Worm (Caenorhabditis elegans) whole organism, L3 larva: ENCODE results near the gene lgc-17.

ENCODE experiments used
- R02D3.7 ChIP-seq: fragments of 150-350 bp; optimal IDR thresholded peaks from 2 replicates; lab custom pipeline; 2014; ENCODE audit warnings: missing biosample characterization, missing genetic modification characterization
- ZK546.5 ChIP-seq: sonication (generic microtip); optimal IDR thresholded peaks from 2 replicates; lab custom pipeline; 2017; ENCODE audit warnings: missing biosample characterization, missing genetic modification characterization
- aly-2 ChIP-seq: fragments of 150-350 bp; optimal IDR thresholded peaks from 2 replicates; lab custom pipeline; 2014; ENCODE audit warnings: missing biosample characterization, missing genetic modification characterization
- ama-1 ChIP-seq: fragments of 150-350 bp; optimal IDR thresholded peaks from 2 replicates; lab custom pipeline; 2018
- ceh-28 ChIP-seq: fragments of 150-350 bp; optimal IDR thresholded peaks from 2 replicates; lab custom pipeline; 2014; ENCODE audit warnings: missing biosample characterization, missing genetic modification reagents, missing genetic modification characterization
- ceh-82 ChIP-seq: fragments of 150-350 bp; optimal IDR thresholded peaks from 2 replicates; lab custom pipeline; 2014; ENCODE audit warnings: missing biosample characterization, missing genetic modification characterization
- ceh-9 ChIP-seq: sonication (generic microtip); optimal IDR thresholded peaks from 2 replicates; lab custom pipeline; 2018; ENCODE audit warnings: missing biosample characterization, missing genetic modification characterization
- daf-12 ChIP-seq: fragments of 150-350 bp; optimal IDR thresholded peaks from 2 replicates; lab custom pipeline; 2014; ENCODE audit warnings: missing biosample characterization, missing genetic modification reagents, missing genetic modification characterization
- egl-27 ChIP-seq: sonication (generic microtip); optimal IDR thresholded peaks from 4 replicates; lab custom pipeline; 2017; ENCODE audit warnings: missing biosample characterization, missing genetic modification reagents, missing genetic modification characterization
- egl-5 ChIP-seq: fragments of 150-350 bp; optimal IDR thresholded peaks from 2 replicates; lab custom pipeline; 2017; ENCODE audit warnings: missing biosample characterization, missing genetic modification reagents, missing genetic modification characterization, inconsistent platforms
- elt-1 ChIP-seq: fragments of 150-350 bp; optimal IDR thresholded peaks from 2 replicates; lab custom pipeline; 2014; ENCODE audit warnings: missing biosample characterization, missing genetic modification characterization
- elt-2 ChIP-seq: sonication (generic microtip); optimal IDR thresholded peaks from 2 replicates; lab custom pipeline; 2016; ENCODE audit warnings: missing genetic modification reagents, mild to moderate bottlenecking, missing genetic modification characterization, missing compliant biosample characterization
- elt-3 ChIP-seq, 3 experiments: fragments of 150-350 bp in 1 of 3; sonication (generic microtip) in 2 of 3; optimal IDR thresholded peaks; 2 replicates in 2 of 3; 4 replicates in 1 of 3; lab custom pipeline; 2014 to 2017; ENCODE audit warnings: missing biosample characterization in 3 of 3, missing genetic modification characterization in 3 of 3
- eor-1 ChIP-seq, 2 experiments: fragments of 150-350 bp; optimal IDR thresholded peaks; 2 replicates each; lab custom pipeline; 2014 to 2018; ENCODE audit warnings: missing biosample characterization in 2 of 2, missing genetic modification characterization in 2 of 2
- fkh-10 ChIP-seq: sonication (generic microtip); optimal IDR thresholded peaks from 2 replicates; lab custom pipeline; 2017; ENCODE audit warnings: missing biosample characterization, missing genetic modification reagents, missing genetic modification characterization
- fkh-2 ChIP-seq: fragments of 150-350 bp; optimal IDR thresholded peaks from 2 replicates; lab custom pipeline; 2014; ENCODE audit warnings: missing biosample characterization, missing genetic modification reagents, missing genetic modification characterization
- fos-1 ChIP-seq: fragments of 150-350 bp; optimal IDR thresholded peaks from 2 replicates; lab custom pipeline; 2014; ENCODE audit warnings: missing biosample characterization, missing genetic modification characterization
- hmg-11 ChIP-seq: sonication (generic microtip); optimal IDR thresholded peaks from 2 replicates; lab custom pipeline; 2016; ENCODE audit warnings: missing genetic modification characterization, missing compliant biosample characterization
- jun-1 ChIP-seq: fragments of 150-350 bp; optimal IDR thresholded peaks from 2 replicates; lab custom pipeline; 2014; ENCODE audit warnings: missing biosample characterization, missing genetic modification reagents, missing genetic modification characterization
- lin-39 ChIP-seq: fragments of 150-350 bp; optimal IDR thresholded peaks from 2 replicates; lab custom pipeline; 2018; ENCODE audit warnings: missing biosample characterization, missing genetic modification reagents, missing genetic modification characterization
- lsy-12 ChIP-seq: sonication (generic microtip); optimal IDR thresholded peaks from 2 replicates; lab custom pipeline; 2016; ENCODE audit warnings: mild to moderate bottlenecking, missing genetic modification characterization, missing compliant biosample characterization
- mml-1 ChIP-seq: fragments of 150-350 bp; sonication (generic microtip); optimal IDR thresholded peaks from 3 replicates; lab custom pipeline; 2014; ENCODE audit warnings: missing biosample characterization, missing genetic modification characterization
- nfya-1 ChIP-seq: sonication (generic microtip); optimal IDR thresholded peaks from 2 replicates; lab custom pipeline; 2017; ENCODE audit warnings: missing genetic modification characterization, mild to moderate bottlenecking, missing compliant biosample characterization, antibody characterized with exemption, moderate library complexity; ENCODE audit not compliant: insufficient read depth
- nhr-11 ChIP-seq: fragments of 150-350 bp; optimal IDR thresholded peaks from 2 replicates; lab custom pipeline; 2014; ENCODE audit warnings: missing biosample characterization, missing genetic modification characterization
- nhr-12 ChIP-seq: fragments of 150-350 bp; optimal IDR thresholded peaks from 2 replicates; lab custom pipeline; 2014; ENCODE audit warnings: missing biosample characterization, missing genetic modification characterization
- nhr-23 ChIP-seq: fragments of 150-350 bp; optimal IDR thresholded peaks from 2 replicates; lab custom pipeline; 2014; ENCODE audit warnings: missing biosample characterization, missing genetic modification reagents, missing genetic modification characterization
- nhr-237 ChIP-seq: fragments of 150-350 bp; optimal IDR thresholded peaks from 2 replicates; lab custom pipeline; 2014; ENCODE audit warnings: missing biosample characterization, missing genetic modification characterization
- nhr-25 ChIP-seq: sonication (generic microtip); optimal IDR thresholded peaks from 2 replicates; lab custom pipeline; 2017; ENCODE audit warnings: missing biosample characterization, missing genetic modification characterization
- nhr-28 ChIP-seq: fragments of 150-350 bp; optimal IDR thresholded peaks from 2 replicates; lab custom pipeline; 2014; ENCODE audit warnings: missing biosample characterization, missing genetic modification characterization
- nhr-67 ChIP-seq: fragments of 150-350 bp; optimal IDR thresholded peaks from 2 replicates; lab custom pipeline; 2014; ENCODE audit warnings: missing biosample characterization, missing genetic modification characterization
- nhr-76 ChIP-seq: fragments of 150-350 bp; sonication (generic microtip); optimal IDR thresholded peaks from 5 replicates; lab custom pipeline; 2014; ENCODE audit warnings: missing biosample characterization, missing genetic modification characterization
- nhr-77 ChIP-seq: fragments of 150-350 bp; optimal IDR thresholded peaks from 2 replicates; lab custom pipeline; 2014; ENCODE audit warnings: missing biosample characterization, missing genetic modification characterization
- pha-4 ChIP-seq: fragments of 150-350 bp; optimal IDR thresholded peaks from 2 replicates; lab custom pipeline; 2014; ENCODE audit warnings: missing biosample characterization, missing genetic modification reagents, missing genetic modification characterization
- pqm-1 ChIP-seq: fragments of 150-350 bp; optimal IDR thresholded peaks from 2 replicates; lab custom pipeline; 2017; ENCODE audit warnings: missing biosample characterization, missing genetic modification characterization, inconsistent platforms
- sea-2 ChIP-seq: fragments of 150-350 bp; sonication (generic microtip); optimal IDR thresholded peaks from 4 replicates; lab custom pipeline; 2014; ENCODE audit warnings: missing biosample characterization, missing genetic modification reagents, missing genetic modification characterization
- skn-1 ChIP-seq: fragments of 150-350 bp; optimal IDR thresholded peaks from 2 replicates; lab custom pipeline; 2014; ENCODE audit warnings: missing biosample characterization, missing genetic modification characterization
- snpc-4 ChIP-seq: fragments of 150-350 bp; optimal IDR thresholded peaks from 2 replicates; lab custom pipeline; 2014; ENCODE audit warnings: missing biosample characterization, missing genetic modification characterization
- unc-39 ChIP-seq: sonication (generic microtip); optimal IDR thresholded peaks from 4 replicates; lab custom pipeline; 2017; ENCODE audit warnings: missing biosample characterization, missing genetic modification characterization
- unc-62 ChIP-seq: fragments of 150-350 bp; sonication (generic microtip); optimal IDR thresholded peaks from 4 replicates; lab custom pipeline; 2014; ENCODE audit warnings: missing biosample characterization, missing genetic modification reagents, missing genetic modification characterization
- zag-1 ChIP-seq: fragments of 150-350 bp; optimal IDR thresholded peaks from 2 replicates; lab custom pipeline; 2014; ENCODE audit warnings: missing biosample characterization, missing genetic modification characterization
- ztf-11 ChIP-seq: fragments of 150-350 bp; optimal IDR thresholded peaks from 2 replicates; lab custom pipeline; 2014; ENCODE audit warnings: missing biosample characterization, missing genetic modification characterization
- ztf-4 ChIP-seq: fragments of 150-350 bp; optimal IDR thresholded peaks from 2 replicates; lab custom pipeline; 2014; ENCODE audit warnings: missing biosample characterization, missing genetic modification characterization

Gene lgc-17

DNA sequence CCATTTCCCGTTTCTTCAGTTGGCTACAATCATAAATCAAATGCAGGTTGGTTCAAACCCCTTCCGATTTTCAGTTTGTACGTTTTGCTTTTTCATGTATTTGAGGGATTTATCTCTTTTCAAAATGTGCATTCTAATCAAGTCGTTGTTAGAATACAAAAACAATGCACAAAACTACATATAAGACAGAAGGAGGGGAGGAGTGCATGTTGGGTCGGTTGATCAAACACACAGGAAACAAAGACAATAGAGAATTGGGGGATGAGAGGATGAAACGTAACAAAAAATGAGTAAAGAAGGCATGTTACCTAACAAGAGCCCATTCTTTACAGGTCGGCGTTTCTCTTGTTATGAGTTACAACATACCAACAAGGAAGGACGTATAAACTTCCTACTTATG lies 23.4 kb upstream of the lgc-17 start:
- TF ChIP-seq elt-1 (tag; lab: Kevin White, UChicago) (no peak), ceh-82 (tag; lab: Kevin White, UChicago) (no peak), jun-1 (tag; lab: Kevin White, UChicago) (no peak), lsy-12 (no peak), nhr-76 (tag; lab: Kevin White, UChicago) (no peak), unc-62 (GFP tag; lab: Kevin White, UChicago) (no peak), pha-4 (tag; lab: Kevin White, UChicago) (no peak), nhr-11 (tag; lab: Kevin White, UChicago) (no peak), fkh-10 (GFP tag; lab: Kevin White, UChicago) (no peak), skn-1 (no peak), nhr-12 (no peak), fos-1 (tag; lab: Kevin White, UChicago) (no peak)

DNA sequence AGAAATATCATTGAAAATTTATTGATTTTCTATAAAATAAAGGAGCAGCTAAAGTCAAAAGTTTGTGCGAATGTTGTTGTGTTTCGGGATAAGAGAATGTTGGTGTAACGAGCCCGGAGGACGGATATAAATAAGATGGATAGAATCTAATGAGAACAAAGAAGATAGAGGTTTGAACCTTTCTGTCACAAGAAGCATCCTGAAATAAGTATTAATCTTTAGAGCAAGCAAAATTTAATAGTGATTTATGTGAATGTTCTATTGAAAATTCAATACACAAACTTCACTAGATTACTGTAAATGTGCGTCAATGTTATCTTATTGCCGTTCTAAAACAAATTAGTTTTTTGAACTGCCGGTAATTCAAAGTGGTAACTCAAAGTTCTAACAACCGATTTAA lies 17.7 kb upstream of the lgc-17 start, which contains the start of gene W03G11.3:
Gene W03G11.3 (minus strand): TSS at position 101 of the 400 bp plus-strand sequence.
- TF ChIP-seq ZK546.5 (no peak), nhr-237 (no peak), pqm-1 (tag; lab: Kevin White, UChicago) (no peak), jun-1 (tag; lab: Kevin White, UChicago) (no peak), ceh-28 (tag; lab: Kevin White, UChicago) (no peak), ceh-9 (tag; lab: Kevin White, UChicago) (no peak), skn-1 (no peak), ztf-11 (tag; lab: Kevin White, UChicago) (no peak), hmg-11 (tag; lab: Kevin White, UChicago) (no peak), nhr-11 (tag; lab: Kevin White, UChicago) (no peak), fkh-2 (tag; lab: Kevin White, UChicago) (no peak), unc-39 (no peak), nhr-28 (tag; lab: Kevin White, UChicago) (no peak), mml-1 (tag; lab: Kevin White, UChicago) (no peak)

- no peak for TF ChIP-seq ceh-82 (tag; lab: Kevin White, UChicago)
- TF ChIP-seq daf-12, result no peak
- TF ChIP-seq egl-5 (tag; lab: Kevin White, UChicago), result no peak
- TF ChIP-seq nhr-77 (tag; lab: Kevin White, UChicago), result no peak
- no peak for TF ChIP-seq unc-62 (GFP tag; lab: Kevin White, UChicago)
- no peak for TF ChIP-seq eor-1 (tag; optimal IDR thresholded peaks at IDR 0.05; lab: Kevin White, UChicago)
- no peak for TF ChIP-seq nfya-1 (tag; lab: Kevin White, UChicago)
- TF ChIP-seq lin-39 (tag; lab: Kevin White, UChicago), result no peak
- no peak for TF ChIP-seq lsy-12
- no peak for TF ChIP-seq ztf-11 (tag; lab: Kevin White, UChicago)
- no peak for TF ChIP-seq fos-1 (tag; lab: Kevin White, UChicago)
- TF ChIP-seq aly-2 (tag; lab: Kevin White, UChicago), result no peak
- TF ChIP-seq, all 47 proteins: peak for 0
Observed at ce11 chrX:12104630-12105029, 16.8 kb upstream of the lgc-17 start, which contains the start of gene col-181. Gene col-181 (plus strand): TSS chrX:12104930.

DNA sequence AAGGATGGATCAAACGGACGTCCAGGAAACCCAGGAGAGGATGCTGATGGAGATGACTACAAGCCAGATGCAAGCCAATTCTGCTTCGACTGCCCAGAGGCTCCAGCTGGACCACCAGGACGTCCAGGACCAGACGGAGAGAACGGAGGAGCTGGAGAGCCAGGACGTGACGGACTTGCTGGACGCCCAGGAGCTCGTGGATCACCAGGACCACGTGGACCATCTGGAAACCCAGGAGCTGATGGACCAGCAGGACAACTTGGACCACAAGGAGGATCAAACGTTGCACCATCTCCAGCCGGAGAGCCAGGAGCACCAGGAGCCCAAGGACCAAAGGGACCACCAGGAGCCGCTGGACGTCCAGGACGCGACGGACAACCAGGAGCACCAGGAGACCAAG lies 15.9 kb upstream of the lgc-17 start:
- TF ChIP-seq fos-1 (tag; lab: Kevin White, UChicago) (no peak), ceh-9 (tag; lab: Kevin White, UChicago) (no peak), elt-2 (tag; lab: Kevin White, UChicago) (no peak), fkh-10 (GFP tag; lab: Kevin White, UChicago) (no peak)

- TF ChIP-seq zag-1 (tag; lab: Kevin White, UChicago), result no peak
- no peak for TF ChIP-seq ama-1 (lab: Kevin White, UChicago)
- TF ChIP-seq nhr-23, result peak; percentile 55
- peak in 1 of 3 experiments; percentile 25 for TF ChIP-seq elt-3 (tag; optimal IDR thresholded peaks at IDR 0.05; lab: Kevin White, UChicago)
- no peak for TF ChIP-seq elt-1 (tag; lab: Kevin White, UChicago)
- TF ChIP-seq nhr-11 (tag; lab: Kevin White, UChicago), result no peak
- TF ChIP-seq aly-2 (tag; lab: Kevin White, UChicago), result no peak
- TF ChIP-seq nhr-237, result no peak
- TF ChIP-seq egl-27 (tag; lab: Kevin White, UChicago), result peak; percentile 48
- no peak for TF ChIP-seq eor-1 (tag; optimal IDR thresholded peaks at IDR 0.05; lab: Kevin White, UChicago)
- no peak for TF ChIP-seq nhr-12
- TF ChIP-seq egl-5 (tag; lab: Kevin White, UChicago), result peak; percentile 26
- no peak for TF ChIP-seq nhr-28 (tag; lab: Kevin White, UChicago)
- TF ChIP-seq mml-1 (tag; lab: Kevin White, UChicago), result no peak
- peak; percentile 25 for TF ChIP-seq nhr-25 (tag; lab: Kevin White, UChicago)
- TF ChIP-seq R02D3.7 (tag; lab: Kevin White, UChicago), result peak; percentile 20
- no peak for TF ChIP-seq nhr-67 (tag; lab: Kevin White, UChicago)
- peak; percentile 67 for TF ChIP-seq nfya-1 (tag; lab: Kevin White, UChicago)
- no peak for TF ChIP-seq pqm-1 (tag; lab: Kevin White, UChicago)
- TF ChIP-seq unc-62 (GFP tag; lab: Kevin White, UChicago), result peak; percentile 17
- TF ChIP-seq ztf-11 (tag; lab: Kevin White, UChicago), result peak; percentile 6
- no peak for TF ChIP-seq fos-1 (tag; lab: Kevin White, UChicago)
- TF ChIP-seq ztf-4, result no peak
- peak; percentile 81 for TF ChIP-seq sea-2 (GFP tag; lab: Kevin White, UChicago)
- TF ChIP-seq daf-12, result no peak
- no peak for TF ChIP-seq pha-4 (tag; lab: Kevin White, UChicago)
- peak; percentile 3 for TF ChIP-seq snpc-4 (tag; lab: Kevin White, UChicago)
- TF ChIP-seq fkh-2 (tag; lab: Kevin White, UChicago), result peak; percentile 20
- TF ChIP-seq lin-39 (tag; lab: Kevin White, UChicago), result peak; percentile 75
- no peak for TF ChIP-seq fkh-10 (GFP tag; lab: Kevin White, UChicago)
Observed at ce11 chrX:12106004-12106403, 15.4 kb upstream of the lgc-17 start.
